Worm (Caenorhabditis elegans) whole organism, L1 larva: ENCODE measurements around the gene H04M03.12.

Experiments
- C16A3.4 ChIP-seq: fragments of 150-350 bp; optimal IDR thresholded peaks from 2 replicates; lab custom pipeline; 2014; ENCODE audit warnings: missing biosample characterization, missing genetic modification characterization
- Y116A8C.19 ChIP-seq: sonication (generic microtip); optimal IDR thresholded peaks from 2 replicates; lab custom pipeline; 2016; ENCODE audit warnings: missing compliant biosample characterization, missing genetic modification characterization, borderline replicate concordance
- aly-2 ChIP-seq: fragments of 150-350 bp; optimal IDR thresholded peaks from 2 replicates; lab custom pipeline; 2014; ENCODE audit warnings: missing biosample characterization, missing genetic modification characterization
- blmp-1 ChIP-seq: fragments of 150-350 bp; optimal IDR thresholded peaks from 2 replicates; lab custom pipeline; 2014; ENCODE audit warnings: missing biosample characterization, missing genetic modification characterization
- ceh-88 ChIP-seq: fragments of 200-800 bp; sonication (Bioruptor generic); IDR thresholded peaks from 2 replicates; pipeline ENCODE4 v1.3.6; 2022; ENCODE audit warnings: missing genetic modification characterization, missing compliant biosample characterization
- ceh-90 ChIP-seq: sonication (generic microtip); optimal IDR thresholded peaks from 2 replicates; lab custom pipeline; 2016; ENCODE audit warnings: missing genetic modification characterization, missing compliant biosample characterization
- dpl-1 ChIP-seq, 3 experiments: fragments of 150-350 bp in 2 of 3; sonication (generic microtip) in 1 of 3; optimal IDR thresholded peaks; 2 replicates each; lab custom pipeline; 2014 to 2017; ENCODE audit warnings: missing biosample characterization in 3 of 3, missing genetic modification characterization in 3 of 3, missing genetic modification reagents in 3 of 3
- dsc-1 ChIP-seq: sonication (generic microtip); optimal IDR thresholded peaks from 2 replicates; lab custom pipeline; 2016; ENCODE audit warnings: mild to moderate bottlenecking, missing genetic modification characterization, missing compliant biosample characterization
- fkh-8 ChIP-seq: sonication (generic microtip); optimal IDR thresholded peaks from 2 replicates; lab custom pipeline; 2016; ENCODE audit warnings: mild to moderate bottlenecking, missing genetic modification characterization, missing compliant biosample characterization
- hlh-17 ChIP-seq: fragments of 200-800 bp; sonication (Bioruptor generic); optimal IDR thresholded peaks from 2 replicates; lab custom pipeline; 2018; ENCODE audit warnings: missing genetic modification characterization, mild to moderate bottlenecking, missing compliant biosample characterization, moderate library complexity, borderline replicate concordance
- irx-1 ChIP-seq: sonication (generic microtip); optimal IDR thresholded peaks from 2 replicates; lab custom pipeline; 2016; ENCODE audit warnings: missing genetic modification characterization, missing compliant biosample characterization
- isw-1 ChIP-seq: fragments of 200-800 bp; sonication (Bioruptor generic); IDR thresholded peaks from 2 replicates; pipeline ENCODE4 v1.3.6; 2022; ENCODE audit warnings: missing genetic modification characterization, missing compliant biosample characterization
- jun-1 ChIP-seq: fragments of 150-350 bp; optimal IDR thresholded peaks from 2 replicates; lab custom pipeline; 2014; ENCODE audit warnings: missing biosample characterization, missing genetic modification reagents, missing genetic modification characterization
- lin-15B ChIP-seq: fragments of 150-350 bp; sonication (generic microtip); optimal IDR thresholded peaks from 3 replicates; lab custom pipeline; 2014; ENCODE audit warnings: missing biosample characterization, missing genetic modification characterization
- lir-3 ChIP-seq: sonication (generic microtip); optimal IDR thresholded peaks from 2 replicates; lab custom pipeline; 2016; ENCODE audit warnings: mild to moderate bottlenecking, missing genetic modification characterization, moderate library complexity, missing compliant biosample characterization; ENCODE audit not compliant: poor library complexity
- lsy-2 ChIP-seq, 2 experiments: fragments of 150-350 bp; optimal IDR thresholded peaks; 2 replicates each; lab custom pipeline; 2014; ENCODE audit warnings: missing biosample characterization in 2 of 2, missing genetic modification characterization in 2 of 2
- mab-9 ChIP-seq: fragments of 200-800 bp; sonication (Bioruptor generic); IDR thresholded peaks from 2 replicates; pipeline ENCODE4 v1.3.6; 2022; ENCODE audit warnings: missing genetic modification reagents, missing genetic modification characterization, missing compliant biosample characterization
- mdl-1 ChIP-seq, 2 experiments: fragments of 150-350 bp; optimal IDR thresholded peaks; 2 replicates each; lab custom pipeline; 2014 to 2017; ENCODE audit warnings: missing biosample characterization in 2 of 2, missing genetic modification characterization in 2 of 2, inconsistent platforms in 1 of 2
- mep-1 ChIP-seq: fragments of 150-350 bp; optimal IDR thresholded peaks from 2 replicates; lab custom pipeline; 2014; ENCODE audit warnings: missing biosample characterization, missing genetic modification characterization
- nhr-11 ChIP-seq: fragments of 150-350 bp; optimal IDR thresholded peaks from 2 replicates; lab custom pipeline; 2014; ENCODE audit warnings: missing biosample characterization, missing genetic modification characterization
- nhr-12 ChIP-seq: sonication (generic microtip); optimal IDR thresholded peaks from 2 replicates; lab custom pipeline; 2017; ENCODE audit warnings: missing biosample characterization, missing genetic modification characterization
- nhr-19 ChIP-seq: fragments of 200-800 bp; sonication (Bioruptor generic); conservative IDR thresholded peaks from 2 replicates; pipeline ENCODE4 v1.3.6; 2022; ENCODE audit warnings: missing genetic modification characterization, missing compliant biosample characterization
- nhr-76 ChIP-seq: sonication (generic microtip); optimal IDR thresholded peaks from 2 replicates; lab custom pipeline; 2017; ENCODE audit warnings: missing biosample characterization, missing genetic modification characterization
- nhr-77 ChIP-seq: fragments of 150-350 bp; optimal IDR thresholded peaks from 2 replicates; lab custom pipeline; 2014; ENCODE audit warnings: missing biosample characterization, missing genetic modification characterization
- nhr-84 ChIP-seq: sonication (generic microtip); optimal IDR thresholded peaks from 2 replicates; lab custom pipeline; 2017; ENCODE audit warnings: missing biosample characterization, missing genetic modification characterization
- pag-3 ChIP-seq: sonication (generic microtip); optimal IDR thresholded peaks from 2 replicates; lab custom pipeline; 2017; ENCODE audit warnings: missing genetic modification characterization, mild to moderate bottlenecking, missing compliant biosample characterization, antibody characterized with exemption, borderline replicate concordance; ENCODE audit not compliant: insufficient read depth
- pax-3 ChIP-seq: fragments of 200-800 bp; sonication (Bioruptor generic); optimal IDR thresholded peaks from 2 replicates; lab custom pipeline; 2018; ENCODE audit warnings: mild to moderate bottlenecking, missing genetic modification characterization, moderate library complexity, missing compliant biosample characterization
- pqm-1 ChIP-seq: sonication (generic microtip); optimal IDR thresholded peaks from 3 replicates; lab custom pipeline; 2017; ENCODE audit warnings: missing biosample characterization, missing genetic modification characterization
- rnt-1 ChIP-seq: sonication (generic microtip); optimal IDR thresholded peaks from 2 replicates; lab custom pipeline; 2016; ENCODE audit warnings: mild to moderate bottlenecking, missing genetic modification characterization, moderate library complexity, missing compliant biosample characterization
- skn-1 ChIP-seq: fragments of 150-350 bp; optimal IDR thresholded peaks from 2 replicates; lab custom pipeline; 2014; ENCODE audit warnings: missing biosample characterization, missing genetic modification characterization
- sox-4 ChIP-seq: sonication (generic microtip); optimal IDR thresholded peaks from 2 replicates; lab custom pipeline; 2016; ENCODE audit warnings: missing genetic modification characterization, missing compliant biosample characterization
- sup-37 ChIP-seq: fragments of 200-800 bp; sonication (Bioruptor generic); optimal IDR thresholded peaks from 2 replicates; lab custom pipeline; 2018; ENCODE audit warnings: mild to moderate bottlenecking, missing genetic modification characterization, missing compliant biosample characterization
- tlp-1 ChIP-seq: fragments of 150-350 bp; optimal IDR thresholded peaks from 2 replicates; lab custom pipeline; 2014; ENCODE audit warnings: missing biosample characterization, missing genetic modification characterization
- unc-130 ChIP-seq: fragments of 150-350 bp; optimal IDR thresholded peaks from 2 replicates; lab custom pipeline; 2017; ENCODE audit warnings: missing biosample characterization, missing genetic modification characterization, inconsistent platforms
- unc-30 ChIP-seq: sonication (generic microtip); optimal IDR thresholded peaks from 2 replicates; lab custom pipeline; 2017; ENCODE audit warnings: missing biosample characterization, missing genetic modification characterization
- unc-86 ChIP-seq: sonication (generic microtip); optimal IDR thresholded peaks from 2 replicates; lab custom pipeline; 2016; ENCODE audit warnings: missing genetic modification characterization, missing compliant biosample characterization
- vab-15 ChIP-seq: sonication (generic microtip); optimal IDR thresholded peaks from 2 replicates; lab custom pipeline; 2017; ENCODE audit warnings: missing genotype, mild to moderate bottlenecking, missing genetic modification characterization, missing compliant biosample characterization

The H04M03.12 gene

DNA sequence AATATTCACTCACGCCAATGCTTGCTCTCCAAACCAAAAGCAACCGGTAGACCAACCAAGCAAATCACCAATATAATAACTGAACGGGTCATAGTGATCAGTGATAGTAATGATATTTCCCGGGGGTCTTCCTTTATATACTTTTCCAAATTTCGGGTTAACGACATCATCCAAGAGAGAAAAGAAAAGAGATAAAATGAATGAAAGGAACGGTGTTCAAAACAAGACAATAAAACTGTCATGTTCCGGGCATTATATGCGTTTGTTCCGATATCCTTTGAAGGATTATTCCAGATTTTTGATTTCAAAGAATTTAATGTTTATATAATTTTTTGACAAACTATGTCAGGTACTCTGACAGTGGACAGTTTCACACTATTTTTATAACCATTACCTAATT, 36.0 kb downstream of the H04M03.12 start, which contains the start of gene C06E7.88:
Gene C06E7.88, minus strand, starts transcription at position 101 of the 400 bp plus-strand sequence.
- TF ChIP-seq aly-2 (tag; lab: Kevin White, UChicago) (no peak), unc-130 (tag; lab: Kevin White, UChicago) (no peak), mdl-1 (tag; optimal IDR thresholded peaks at IDR 0.05; lab: Kevin White, UChicago) (no peak), pqm-1 (tag; lab: Kevin White, UChicago) (no peak), jun-1 (tag; lab: Kevin White, UChicago) (no peak), vab-15 (tag; lab: Kevin White, UChicago) (no peak), lin-15B (tag; lab: Kevin White, UChicago) (no peak), nhr-76 (tag; lab: Kevin White, UChicago) (no peak), nhr-12 (tag; lab: Kevin White, UChicago) (no peak), rnt-1 (tag; lab: Kevin White, UChicago) (no peak), lsy-2 (tag; optimal IDR thresholded peaks at IDR 0.05; lab: Kevin White, UChicago) (no peak), isw-1 (GFP tag; lab: Robert Waterston, UW) (no peak), tlp-1 (tag; lab: Kevin White, UChicago) (no peak), dsc-1 (tag; lab: Kevin White, UChicago) (no peak), ceh-90 (tag; lab: Kevin White, UChicago) (no peak), pag-3 (no peak), mep-1 (no peak), Y116A8C.19 (tag; lab: Kevin White, UChicago) (no peak)
- TF ChIP-seq, all 84 proteins: peak for 0

DNA sequence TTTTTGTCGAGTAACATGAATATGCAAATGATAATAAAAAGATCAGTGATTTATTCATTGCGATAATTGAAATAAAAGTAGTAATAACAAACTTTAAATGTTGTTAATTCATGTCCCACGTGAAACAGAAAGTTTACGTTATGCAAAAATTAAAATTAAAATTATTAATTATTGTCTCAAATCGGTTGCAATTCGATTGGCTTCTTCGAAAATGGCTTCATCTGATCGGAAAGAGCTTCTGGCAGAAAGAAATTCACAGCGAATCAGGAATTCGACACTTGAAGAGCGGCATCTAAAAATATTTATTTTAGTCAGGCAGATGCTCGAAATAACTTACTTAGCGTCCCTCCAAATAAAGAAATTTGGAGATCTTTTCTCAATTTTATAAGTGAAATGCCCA, 37.3 kb downstream of the H04M03.12 start, which contains the start of gene spe-27:
Gene spe-27, minus strand, starts transcription at position 101 of the 400 bp plus-strand sequence.
- TF ChIP-seq rnt-1 (tag; lab: Kevin White, UChicago), result no peak
- TF ChIP-seq pqm-1 (tag; lab: Kevin White, UChicago), result no peak
- no peak for TF ChIP-seq pax-3
- TF ChIP-seq sox-4, result no peak
- no peak for TF ChIP-seq hlh-17 (GFP tag; lab: Kevin White, UChicago)
- TF ChIP-seq nhr-77 (tag; lab: Kevin White, UChicago), result no peak
- no peak for TF ChIP-seq pag-3
- TF ChIP-seq fkh-8 (tag; lab: Kevin White, UChicago), result no peak
- no peak for TF ChIP-seq aly-2 (tag; lab: Kevin White, UChicago)
- TF ChIP-seq nhr-76 (tag; lab: Kevin White, UChicago), result no peak

DNA sequence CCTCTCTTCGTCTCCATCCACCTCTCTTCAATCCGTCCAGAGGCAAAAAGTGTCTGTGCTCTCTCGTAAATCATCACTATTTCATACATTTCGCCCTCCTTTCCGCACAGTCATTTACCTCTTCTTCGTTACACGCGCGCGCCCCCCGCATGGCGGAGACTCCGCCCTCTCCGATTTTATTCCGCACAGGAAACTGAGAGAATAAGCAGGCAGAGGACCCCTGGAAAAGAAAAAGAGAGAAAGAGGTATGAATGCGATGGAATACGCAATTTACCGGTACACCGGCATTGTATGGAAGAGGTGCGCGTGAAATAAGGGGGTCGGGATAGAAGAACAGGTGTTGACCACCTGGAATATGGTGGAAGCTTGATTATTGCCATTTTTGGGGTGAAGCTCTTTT, 42.4 kb downstream of the H04M03.12 start:
- TF ChIP-seq ceh-88 (no peak), blmp-1 (tag; lab: Kevin White, UChicago) (peak; percentile 16), lin-15B (tag; lab: Kevin White, UChicago) (no peak), unc-86 (tag; lab: Kevin White, UChicago) (no peak), nhr-11 (tag; lab: Kevin White, UChicago) (no peak), tlp-1 (tag; lab: Kevin White, UChicago) (no peak), mab-9 (GFP tag; lab: Robert Waterston, UW) (no peak)
- TF ChIP-seq, all 84 proteins: peak for 1

DNA sequence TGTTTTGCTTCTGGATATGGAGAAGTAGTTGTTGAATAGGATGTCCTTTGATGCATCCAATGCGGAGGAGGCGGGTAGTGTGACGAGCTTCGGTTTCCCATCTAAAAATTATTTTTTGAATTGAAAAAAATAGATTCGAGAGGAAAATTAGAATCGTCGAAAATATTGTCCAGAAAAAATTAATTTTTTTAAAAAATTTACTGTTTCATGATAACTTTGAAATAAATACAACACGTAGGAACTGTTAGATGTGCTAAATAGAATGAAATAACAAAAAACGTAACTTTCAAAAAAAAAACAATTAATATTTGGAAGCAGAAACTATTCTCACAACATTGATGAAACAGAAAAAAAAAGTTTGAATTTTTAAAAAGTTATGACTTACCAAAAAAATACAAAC, 43.3 kb downstream of the H04M03.12 start, which contains the start of gene C06E7.4:
Gene C06E7.4, minus strand, starts transcription at position 101 of the 400 bp plus-strand sequence.
- TF ChIP-seq sup-37 (GFP tag; lab: Kevin White, UChicago) (no peak), C16A3.4 (no peak), unc-130 (tag; lab: Kevin White, UChicago) (no peak), nhr-19 (no peak), skn-1 (tag; lab: Kevin White, UChicago) (no peak), lir-3 (tag; lab: Kevin White, UChicago) (no peak), mab-9 (GFP tag; lab: Robert Waterston, UW) (no peak), mdl-1 (tag; optimal IDR thresholded peaks at IDR 0.05; lab: Kevin White, UChicago) (no peak), nhr-84 (tag; lab: Kevin White, UChicago) (no peak), dpl-1 (GFP tag; optimal IDR thresholded peaks at IDR 0.05; lab: Kevin White, UChicago) (no peak), unc-30 (tag; lab: Kevin White, UChicago) (no peak), irx-1 (tag; lab: Kevin White, UChicago) (no peak)
